Fruit fly (Drosophila melanogaster): ENCODE data around the gene RpLP1.

DNA sequence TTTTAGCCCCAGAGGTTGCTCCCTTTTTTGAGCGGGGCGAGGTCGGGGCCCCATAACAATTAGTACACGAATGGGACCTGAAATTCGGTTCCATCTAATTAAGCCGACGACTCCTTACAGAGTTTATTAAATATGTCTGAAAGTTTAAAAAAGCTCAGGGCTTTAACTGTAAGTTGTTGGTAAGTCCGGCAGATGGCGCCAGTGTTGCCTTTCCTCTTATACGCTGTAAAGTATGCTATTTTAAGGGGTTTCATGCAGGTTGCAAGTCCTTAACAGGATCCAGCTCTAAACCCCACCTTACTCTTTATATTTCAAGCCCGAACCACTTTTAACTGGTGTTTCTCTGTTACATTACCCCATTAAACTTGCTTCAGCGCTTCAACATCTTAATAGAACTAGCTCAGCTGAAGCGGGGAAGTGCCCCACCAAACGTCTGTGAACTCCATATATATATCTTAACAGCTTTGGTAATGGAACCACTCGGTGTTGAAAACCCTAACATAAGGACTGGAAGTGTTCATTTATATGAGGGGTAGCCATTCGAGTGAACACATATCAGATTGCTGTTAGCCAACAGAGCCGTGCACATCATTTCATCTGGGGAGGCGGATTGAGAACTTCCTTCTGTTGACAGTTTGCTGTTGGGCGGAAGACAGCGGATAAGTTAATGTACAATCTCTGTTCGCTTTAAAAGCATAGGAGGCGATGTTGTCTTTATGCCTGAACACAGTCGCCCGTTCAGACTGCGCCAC lies 24.2 kb upstream of the RpLP1 start:
- no peak for TF ChIP-seq Dll (optimal IDR thresholded peaks at IDR 0.05)
- TF ChIP-seq usp (GFP tag; optimal IDR thresholded peaks at IDR 0.05) = no peak
- no peak for TF ChIP-seq CG8478 (optimal IDR thresholded peaks at IDR 0.05)
- no peak for TF ChIP-seq psq (optimal IDR thresholded peaks at IDR 0.05)
- no peak for TF ChIP-seq EcR (GFP tag; optimal IDR thresholded peaks at IDR 0.05)
- no peak for TF ChIP-seq pan (optimal IDR thresholded peaks at IDR 0.05)

Data from whole organism.